Worm (Caenorhabditis elegans) whole organism, L3 larva: Measurements from ENCODE around the gene lec-1.

Experiments used
- lsy-12 ChIP-seq: sonication (generic microtip); optimal IDR thresholded peaks from 2 replicates; lab custom pipeline; 2016; ENCODE audit warnings: mild to moderate bottlenecking, missing genetic modification characterization, missing compliant biosample characterization
- nhr-237 ChIP-seq: fragments of 150-350 bp; optimal IDR thresholded peaks from 2 replicates; lab custom pipeline; 2014; ENCODE audit warnings: missing biosample characterization, missing genetic modification characterization
- nhr-76 ChIP-seq: fragments of 150-350 bp; sonication (generic microtip); optimal IDR thresholded peaks from 5 replicates; lab custom pipeline; 2014; ENCODE audit warnings: missing biosample characterization, missing genetic modification characterization
- unc-62 ChIP-seq: fragments of 150-350 bp; sonication (generic microtip); optimal IDR thresholded peaks from 4 replicates; lab custom pipeline; 2014; ENCODE audit warnings: missing biosample characterization, missing genetic modification reagents, missing genetic modification characterization
- zag-1 ChIP-seq: fragments of 150-350 bp; optimal IDR thresholded peaks from 2 replicates; lab custom pipeline; 2014; ENCODE audit warnings: missing biosample characterization, missing genetic modification characterization

DNA sequence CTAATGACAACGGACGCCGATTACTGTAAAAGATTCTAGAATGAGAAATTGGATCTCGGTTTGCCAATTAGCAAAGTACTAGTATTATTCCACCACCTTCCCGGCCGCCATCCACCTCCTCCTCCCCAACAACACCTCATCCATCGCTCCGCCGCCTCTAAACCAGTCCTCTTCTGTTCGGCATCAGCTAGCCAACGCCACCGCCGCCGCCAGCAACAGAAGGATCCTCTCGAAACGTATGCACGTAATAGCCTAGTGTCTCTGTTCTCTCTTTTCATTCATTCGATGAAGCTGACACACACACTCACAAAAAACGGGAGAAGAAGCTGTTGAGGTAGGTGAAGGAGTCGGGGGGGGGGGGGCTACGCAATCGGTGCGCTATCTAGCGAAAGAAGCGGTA, 24.7 kb upstream of the lec-1 start:
- TF ChIP-seq lsy-12 (tag; lab: Kevin White, UChicago) (no peak), nhr-237 (tag; lab: Kevin White, UChicago) (no peak), unc-62 (GFP tag; lab: Kevin White, UChicago) (no peak), zag-1 (tag; lab: Kevin White, UChicago) (no peak), nhr-76 (tag; lab: Kevin White, UChicago) (no peak)
